Worm (Caenorhabditis elegans): Measurements from ENCODE around the gene F37A8.5.

The F37A8.5 gene

ce11 chrIII:3926116-3926515 lies 30.3 kb upstream of the F37A8.5 start, which contains the start of gene ZK1058.9:
Gene ZK1058.9 (minus strand): TSS chrIII:3926216.
- TF ChIP-seq tab-1 (GFP tag; IDR thresholded peaks at IDR 0.05): no peak
- TF ChIP-seq ztf-29 (GFP tag; IDR thresholded peaks at IDR 0.05): no peak
- TF ChIP-seq ztf-23 (GFP tag; IDR thresholded peaks at IDR 0.05): no peak

- no peak for TF ChIP-seq cog-1 (tag; optimal IDR thresholded peaks at IDR 0.05)
- no peak for TF ChIP-seq flt-1 (GFP tag; IDR thresholded peaks at IDR 0.05)
- TF ChIP-seq klf-2 (GFP tag; conservative IDR thresholded peaks at IDR 0.05): no peak
- TF ChIP-seq tab-1 (GFP tag; IDR thresholded peaks at IDR 0.05): no peak
- TF ChIP-seq ztf-23 (GFP tag; IDR thresholded peaks at IDR 0.05): no peak
- TF ChIP-seq T22C8.4 (GFP tag; IDR thresholded peaks at IDR 0.05): no peak
- TF ChIP-seq med-1 (GFP tag; optimal IDR thresholded peaks at IDR 0.05; ENCODE audit: insufficient read depth): no peak
- TF ChIP-seq ztf-29 (GFP tag; IDR thresholded peaks at IDR 0.05): no peak
- TF ChIP-seq ref-1 (GFP tag; conservative IDR thresholded peaks at IDR 0.05): no peak
These were observed 29.6 kb upstream of the F37A8.5 start for ce11 chrIII:3926801-3927200.

ce11 chrIII:3927450-3927849 lies 29.0 kb upstream of the F37A8.5 start:
- TF ChIP-seq med-1 (GFP tag; optimal IDR thresholded peaks at IDR 0.05; ENCODE audit: insufficient read depth): no peak
- TF ChIP-seq flt-1 (GFP tag; IDR thresholded peaks at IDR 0.05): no peak
- no peak for TF ChIP-seq T22C8.4 (GFP tag; IDR thresholded peaks at IDR 0.05)
- no peak for TF ChIP-seq cog-1 (tag; optimal IDR thresholded peaks at IDR 0.05)
- no peak for TF ChIP-seq klf-2 (GFP tag; conservative IDR thresholded peaks at IDR 0.05)
- no peak for TF ChIP-seq tab-1 (GFP tag; IDR thresholded peaks at IDR 0.05)
- no peak for TF ChIP-seq ref-1 (GFP tag; conservative IDR thresholded peaks at IDR 0.05)
- no peak for TF ChIP-seq ztf-29 (GFP tag; IDR thresholded peaks at IDR 0.05)
- TF ChIP-seq ztf-23 (GFP tag; IDR thresholded peaks at IDR 0.05): no peak

ce11 chrIII:3928136-3928535 lies 28.3 kb upstream of the F37A8.5 start, which contains the start of gene F37A8.1:
Gene F37A8.1 (plus strand): TSS chrIII:3928436.
- TF ChIP-seq med-1 (GFP tag; optimal IDR thresholded peaks at IDR 0.05; ENCODE audit: insufficient read depth): no peak
- no peak for TF ChIP-seq cog-1 (tag; optimal IDR thresholded peaks at IDR 0.05)
- no peak for TF ChIP-seq ztf-23 (GFP tag; IDR thresholded peaks at IDR 0.05)
- no peak for TF ChIP-seq klf-2 (GFP tag; conservative IDR thresholded peaks at IDR 0.05)
- TF ChIP-seq ztf-29 (GFP tag; IDR thresholded peaks at IDR 0.05): no peak
- TF ChIP-seq flt-1 (GFP tag; IDR thresholded peaks at IDR 0.05): no peak
- TF ChIP-seq ref-1 (GFP tag; conservative IDR thresholded peaks at IDR 0.05): no peak
- no peak for TF ChIP-seq T22C8.4 (GFP tag; IDR thresholded peaks at IDR 0.05)
- no peak for TF ChIP-seq tab-1 (GFP tag; IDR thresholded peaks at IDR 0.05)

ce11 chrIII:3931423-3931822 lies 25.0 kb upstream of the F37A8.5 start, which contains the start of gene F37A8.2:
Gene F37A8.2 (minus strand): TSS chrIII:3931523.
- TF ChIP-seq ztf-29 (GFP tag; IDR thresholded peaks at IDR 0.05): no peak
- no peak for TF ChIP-seq ztf-23 (GFP tag; IDR thresholded peaks at IDR 0.05)
- TF ChIP-seq med-1 (GFP tag; optimal IDR thresholded peaks at IDR 0.05; ENCODE audit: insufficient read depth): no peak
- no peak for TF ChIP-seq flt-1 (GFP tag; IDR thresholded peaks at IDR 0.05)
- no peak for TF ChIP-seq tab-1 (GFP tag; IDR thresholded peaks at IDR 0.05)
- TF ChIP-seq T22C8.4 (GFP tag; IDR thresholded peaks at IDR 0.05): no peak
- no peak for TF ChIP-seq klf-2 (GFP tag; conservative IDR thresholded peaks at IDR 0.05)
- no peak for TF ChIP-seq cog-1 (tag; optimal IDR thresholded peaks at IDR 0.05)
- no peak for TF ChIP-seq ref-1 (GFP tag; conservative IDR thresholded peaks at IDR 0.05)

DNA sequence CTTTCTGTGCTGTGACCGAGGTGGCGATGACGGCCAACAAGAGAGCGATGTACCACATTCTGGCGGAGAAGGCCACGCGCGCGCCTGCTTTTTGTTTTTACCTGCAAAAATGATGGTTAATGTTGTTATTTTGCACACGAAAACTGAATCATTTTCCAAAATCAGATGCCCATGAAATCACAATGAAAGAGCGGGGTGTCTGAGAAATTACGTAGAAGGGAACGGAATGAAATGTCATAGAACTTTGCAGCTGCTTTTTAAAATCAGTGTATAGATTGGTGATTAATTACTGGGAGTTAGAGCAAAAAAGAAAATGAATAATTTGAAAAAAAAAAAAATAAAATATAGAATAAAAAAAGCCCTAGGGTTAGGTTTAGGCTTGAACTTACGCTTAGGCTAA lies 20.6 kb upstream of the F37A8.5 start, which contains the start of gene npl-10:
Gene npl-10 (minus strand): TSS at position 101 of the 400 bp plus-strand sequence.
- TF ChIP-seq flt-1 (GFP tag; IDR thresholded peaks at IDR 0.05) (no peak), ref-1 (GFP tag; conservative IDR thresholded peaks at IDR 0.05) (no peak), cog-1 (tag; optimal IDR thresholded peaks at IDR 0.05) (no peak), klf-2 (GFP tag; conservative IDR thresholded peaks at IDR 0.05) (no peak), T22C8.4 (GFP tag; IDR thresholded peaks at IDR 0.05) (no peak), ztf-23 (GFP tag; IDR thresholded peaks at IDR 0.05) (no peak), tab-1 (GFP tag; IDR thresholded peaks at IDR 0.05) (no peak), ztf-29 (GFP tag; IDR thresholded peaks at IDR 0.05) (no peak), med-1 (GFP tag; optimal IDR thresholded peaks at IDR 0.05; ENCODE audit: insufficient read depth) (no peak)

DNA sequence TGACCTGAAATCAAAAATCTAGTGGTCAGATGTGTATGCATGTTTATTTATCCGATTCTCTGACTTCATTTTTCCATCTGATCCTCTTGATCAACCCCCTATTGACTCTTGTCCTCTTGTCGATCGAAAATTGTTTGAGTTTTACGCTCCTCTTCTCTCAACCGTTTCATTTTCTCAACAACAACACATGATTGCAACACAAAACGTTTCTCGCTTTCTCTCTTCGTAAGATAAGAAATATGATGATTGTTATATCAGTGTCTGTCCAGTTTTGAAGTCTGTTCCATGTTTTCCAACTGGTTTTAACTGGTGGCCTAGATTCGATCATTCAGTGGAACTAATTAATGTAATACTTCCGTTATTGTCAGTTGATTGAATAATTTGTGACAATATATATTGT lies 4.4 kb upstream of the F37A8.5 start:
- TF ChIP-seq ztf-23 (GFP tag; IDR thresholded peaks at IDR 0.05) (no peak), klf-2 (GFP tag; conservative IDR thresholded peaks at IDR 0.05) (no peak), med-1 (GFP tag; optimal IDR thresholded peaks at IDR 0.05; ENCODE audit: insufficient read depth) (no peak)

DNA sequence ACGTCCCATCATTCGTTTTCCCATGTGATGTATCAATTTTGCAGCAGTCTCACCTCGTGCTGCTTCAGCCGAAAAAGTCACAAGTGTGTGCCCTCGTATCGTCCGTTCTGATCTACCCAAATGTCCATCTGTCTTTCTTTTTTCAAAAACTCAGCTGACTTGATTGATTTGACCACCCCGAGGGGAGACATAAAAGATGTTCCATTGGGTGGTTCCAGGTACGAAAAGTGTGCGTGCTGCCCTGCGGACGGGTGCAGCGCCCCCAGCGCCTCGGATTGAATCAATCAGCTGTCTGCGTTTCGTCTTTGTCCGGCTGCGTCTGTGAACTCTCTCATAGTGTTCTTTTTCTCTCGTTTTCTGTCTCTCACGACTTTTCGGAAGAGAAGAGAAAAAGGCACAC lies 3.2 kb upstream of the F37A8.5 start:
- no peak for TF ChIP-seq cog-1 (tag; optimal IDR thresholded peaks at IDR 0.05)
- TF ChIP-seq T22C8.4 (GFP tag; IDR thresholded peaks at IDR 0.05): no peak
- no peak for TF ChIP-seq tab-1 (GFP tag; IDR thresholded peaks at IDR 0.05)
- no peak for TF ChIP-seq ref-1 (GFP tag; conservative IDR thresholded peaks at IDR 0.05)
- TF ChIP-seq klf-2 (GFP tag; conservative IDR thresholded peaks at IDR 0.05): no peak
- TF ChIP-seq ztf-23 (GFP tag; IDR thresholded peaks at IDR 0.05): no peak
- TF ChIP-seq ztf-29 (GFP tag; IDR thresholded peaks at IDR 0.05): no peak
- TF ChIP-seq flt-1 (GFP tag; IDR thresholded peaks at IDR 0.05): no peak
- no peak for TF ChIP-seq med-1 (GFP tag; optimal IDR thresholded peaks at IDR 0.05; ENCODE audit: insufficient read depth)

ce11 chrIII:3954220-3954619 lies 2.2 kb upstream of the F37A8.5 start:
- TF ChIP-seq ref-1 (GFP tag; conservative IDR thresholded peaks at IDR 0.05) (no peak), tab-1 (GFP tag; IDR thresholded peaks at IDR 0.05) (no peak), cog-1 (tag; optimal IDR thresholded peaks at IDR 0.05) (no peak), flt-1 (GFP tag; IDR thresholded peaks at IDR 0.05) (no peak), ztf-29 (GFP tag; IDR thresholded peaks at IDR 0.05) (no peak), ztf-23 (GFP tag; IDR thresholded peaks at IDR 0.05) (no peak), T22C8.4 (GFP tag; IDR thresholded peaks at IDR 0.05) (no peak), med-1 (GFP tag; optimal IDR thresholded peaks at IDR 0.05; ENCODE audit: insufficient read depth) (no peak), klf-2 (GFP tag; conservative IDR thresholded peaks at IDR 0.05) (no peak)

- TF ChIP-seq ztf-29 (GFP tag; IDR thresholded peaks at IDR 0.05): no peak
- no peak for TF ChIP-seq ref-1 (GFP tag; conservative IDR thresholded peaks at IDR 0.05)
- no peak for TF ChIP-seq ztf-23 (GFP tag; IDR thresholded peaks at IDR 0.05)
- no peak for TF ChIP-seq flt-1 (GFP tag; IDR thresholded peaks at IDR 0.05)
- TF ChIP-seq T22C8.4 (GFP tag; IDR thresholded peaks at IDR 0.05): no peak
- TF ChIP-seq med-1 (GFP tag; optimal IDR thresholded peaks at IDR 0.05; ENCODE audit: insufficient read depth): no peak
- no peak for TF ChIP-seq cog-1 (tag; optimal IDR thresholded peaks at IDR 0.05)
- TF ChIP-seq tab-1 (GFP tag; IDR thresholded peaks at IDR 0.05): no peak
- no peak for TF ChIP-seq klf-2 (GFP tag; conservative IDR thresholded peaks at IDR 0.05)
These were observed 1.6 kb upstream of the F37A8.5 start for ce11 chrIII:3954828-3955227.
